Worm (Caenorhabditis elegans) whole organism, midembryonic: ENCODE data around the gene F27E5.7.

Experiments used
- T22C8.4 ChIP-seq: fragments of 200-800 bp; sonication (Bioruptor generic); IDR thresholded peaks from 2 replicates; pipeline ENCODE4 v1.3.6; 2022; ENCODE audit warnings: missing genetic modification characterization, missing compliant biosample characterization
- cog-1 ChIP-seq: sonication (generic microtip); optimal IDR thresholded peaks from 2 replicates; lab custom pipeline; 2016; ENCODE audit warnings: missing genetic modification characterization, missing compliant biosample characterization
- klf-2 ChIP-seq: fragments of 200-800 bp; sonication (Bioruptor generic); conservative IDR thresholded peaks from 2 replicates; pipeline ENCODE4 v1.3.6; 2022; ENCODE audit warnings: missing genetic modification reagents, missing genetic modification characterization, missing compliant biosample characterization
- med-1 ChIP-seq: sonication (generic microtip); optimal IDR thresholded peaks from 2 replicates; lab custom pipeline; 2017; ENCODE audit warnings: missing genetic modification characterization, mild to moderate bottlenecking, missing compliant biosample characterization, antibody characterized with exemption, missing genetic modification reagents; ENCODE audit not compliant: insufficient read depth
- ztf-23 ChIP-seq: fragments of 200-800 bp; sonication (Bioruptor generic); IDR thresholded peaks from 2 replicates; pipeline ENCODE4 v1.3.6; 2022; ENCODE audit warnings: missing genetic modification reagents, missing genetic modification characterization, missing compliant biosample characterization
- ztf-29 ChIP-seq: fragments of 200-800 bp; sonication (Bioruptor generic); IDR thresholded peaks from 2 replicates; pipeline ENCODE4 v1.3.6; 2022; ENCODE audit warnings: missing genetic modification reagents, missing genetic modification characterization, missing compliant biosample characterization

DNA sequence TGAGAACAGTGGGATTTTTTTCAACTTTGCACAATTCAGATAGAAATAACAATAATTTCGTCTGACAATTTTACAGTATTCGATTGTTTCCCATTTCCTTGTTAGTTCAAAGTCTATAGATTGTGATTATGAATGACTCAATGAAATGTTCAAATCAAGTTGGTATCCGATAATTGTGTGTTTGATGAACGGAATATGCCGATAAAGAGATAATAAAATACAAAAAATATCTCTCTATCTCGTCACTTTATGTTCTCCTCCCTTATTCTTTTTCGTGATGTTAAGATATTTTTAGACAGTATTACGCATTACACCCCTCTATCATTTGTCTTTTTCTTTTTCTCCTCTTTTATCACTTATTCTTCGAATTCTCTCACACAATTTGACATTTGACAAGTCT, at the start of gene F27E5.7:
- TF ChIP-seq cog-1 (tag; lab: Kevin White, UChicago) (no peak), ztf-23 (GFP tag; lab: Robert Waterston, UW) (no peak), ztf-29 (GFP tag; lab: Robert Waterston, UW) (no peak), T22C8.4 (GFP tag; lab: Robert Waterston, UW) (no peak), med-1 (no peak), klf-2 (no peak)
